Worm (Caenorhabditis elegans) whole organism, midembryonic: Measurements from ENCODE around the gene nhr-138.

Source experiments
- T22C8.4 ChIP-seq: fragments of 200-800 bp; sonication (Bioruptor generic); IDR thresholded peaks from 2 replicates; pipeline ENCODE4 v1.3.6; 2022; ENCODE audit warnings: missing genetic modification characterization, missing compliant biosample characterization
- cog-1 ChIP-seq: sonication (generic microtip); optimal IDR thresholded peaks from 2 replicates; lab custom pipeline; 2016; ENCODE audit warnings: missing genetic modification characterization, missing compliant biosample characterization
- flt-1 ChIP-seq: fragments of 200-800 bp; sonication (Bioruptor generic); IDR thresholded peaks from 2 replicates; pipeline ENCODE4 v1.3.6; 2022; ENCODE audit warnings: missing genetic modification characterization, missing compliant biosample characterization
- klf-2 ChIP-seq: fragments of 200-800 bp; sonication (Bioruptor generic); conservative IDR thresholded peaks from 2 replicates; pipeline ENCODE4 v1.3.6; 2022; ENCODE audit warnings: missing genetic modification reagents, missing genetic modification characterization, missing compliant biosample characterization
- med-1 ChIP-seq: sonication (generic microtip); optimal IDR thresholded peaks from 2 replicates; lab custom pipeline; 2017; ENCODE audit warnings: missing genetic modification characterization, mild to moderate bottlenecking, missing compliant biosample characterization, antibody characterized with exemption, missing genetic modification reagents; ENCODE audit not compliant: insufficient read depth
- ref-1 ChIP-seq: fragments of 200-800 bp; sonication (Bioruptor generic); conservative IDR thresholded peaks from 2 replicates; pipeline ENCODE4 v1.3.6; 2022; ENCODE audit warnings: missing genetic modification reagents, missing genetic modification characterization, missing compliant biosample characterization
- tab-1 ChIP-seq: fragments of 200-800 bp; sonication (Bioruptor generic); IDR thresholded peaks from 2 replicates; pipeline ENCODE4 v1.3.6; 2022; ENCODE audit warnings: missing genetic modification characterization, missing compliant biosample characterization
- ztf-23 ChIP-seq: fragments of 200-800 bp; sonication (Bioruptor generic); IDR thresholded peaks from 2 replicates; pipeline ENCODE4 v1.3.6; 2022; ENCODE audit warnings: missing genetic modification reagents, missing genetic modification characterization, missing compliant biosample characterization
- ztf-29 ChIP-seq: fragments of 200-800 bp; sonication (Bioruptor generic); IDR thresholded peaks from 2 replicates; pipeline ENCODE4 v1.3.6; 2022; ENCODE audit warnings: missing genetic modification reagents, missing genetic modification characterization, missing compliant biosample characterization

Gene nhr-138

DNA sequence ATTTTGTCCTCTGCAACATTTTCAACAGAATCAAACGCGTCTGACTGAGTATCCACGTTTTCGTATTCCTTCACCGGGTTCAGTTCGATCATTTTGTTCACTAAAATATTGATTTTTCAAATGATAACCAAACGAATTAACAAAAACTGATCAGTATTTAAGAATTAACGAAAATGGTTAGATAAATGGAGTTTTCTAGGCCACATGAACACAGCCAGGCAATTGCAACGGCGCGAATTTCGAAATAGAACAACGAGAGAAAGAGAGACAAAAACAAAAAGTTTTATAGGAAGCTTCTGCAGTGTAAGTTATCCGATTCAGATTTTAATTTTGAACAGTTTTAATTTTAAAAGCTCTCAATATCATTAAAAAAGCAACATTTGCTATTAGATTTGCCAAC is 52.5 kb downstream of the nhr-138 start, which contains the start of gene sna-2:
sna-2 (minus strand) TSS at position 100 of the 400 bp plus-strand sequence.
- TF ChIP-seq cog-1 (tag; lab: Kevin White, UChicago): no peak
- no peak for TF ChIP-seq med-1 (GFP tag; lab: Kevin White, UChicago)
- no peak for TF ChIP-seq flt-1 (GFP tag; lab: Robert Waterston, UW)
- no peak for TF ChIP-seq ztf-23 (GFP tag; lab: Robert Waterston, UW)
- TF ChIP-seq T22C8.4 (GFP tag; lab: Robert Waterston, UW): no peak
- no peak for TF ChIP-seq tab-1 (GFP tag; lab: Robert Waterston, UW)
- TF ChIP-seq ztf-29 (GFP tag; lab: Robert Waterston, UW): no peak
- no peak for TF ChIP-seq ref-1 (GFP tag; lab: Robert Waterston, UW)
- TF ChIP-seq klf-2 (GFP tag; lab: Robert Waterston, UW): no peak

DNA sequence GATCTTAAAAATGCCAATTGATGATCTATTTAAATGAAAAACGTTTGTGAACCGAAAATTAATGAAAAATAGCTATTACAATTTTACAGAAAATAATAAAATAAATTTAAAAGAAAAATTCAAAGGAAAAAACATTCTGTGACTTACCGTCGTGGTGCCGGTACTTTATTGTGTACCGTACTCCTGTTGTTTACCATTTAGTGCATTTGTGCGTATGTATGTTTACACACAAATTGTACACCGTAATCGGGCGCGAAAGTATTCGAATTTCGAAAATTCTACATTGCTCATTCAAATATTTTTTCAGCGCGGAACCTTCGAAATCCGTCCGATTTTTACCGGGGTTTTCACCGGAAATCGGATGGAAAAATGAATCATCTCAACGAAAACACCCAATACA is 53.0 kb downstream of the nhr-138 start, which contains the start of gene T13F2.6:
T13F2.6 (plus strand) TSS at position 306 of the 400 bp plus-strand sequence.
- TF ChIP-seq med-1 (GFP tag; lab: Kevin White, UChicago) (no peak), ztf-29 (GFP tag; lab: Robert Waterston, UW) (no peak), flt-1 (GFP tag; lab: Robert Waterston, UW) (no peak), ztf-23 (GFP tag; lab: Robert Waterston, UW) (no peak), ref-1 (GFP tag; lab: Robert Waterston, UW) (no peak), tab-1 (GFP tag; lab: Robert Waterston, UW) (no peak)
